Worm (Caenorhabditis elegans) whole organism, midembryonic: ENCODE results near the gene cnc-3.

ENCODE experiments used
- T22C8.4 ChIP-seq: fragments of 200-800 bp; sonication (Bioruptor generic); IDR thresholded peaks from 2 replicates; pipeline ENCODE4 v1.3.6; 2022; ENCODE audit warnings: missing genetic modification characterization, missing compliant biosample characterization
- flt-1 ChIP-seq: fragments of 200-800 bp; sonication (Bioruptor generic); IDR thresholded peaks from 2 replicates; pipeline ENCODE4 v1.3.6; 2022; ENCODE audit warnings: missing genetic modification characterization, missing compliant biosample characterization

cnc-3 gene

ce11 chrV:1495752-1496151 is 47.9 kb downstream of the cnc-3 start:
- no peak for TF ChIP-seq flt-1 (GFP tag; lab: Robert Waterston, UW)
- peak; percentile 80 for TF ChIP-seq T22C8.4 (GFP tag; lab: Robert Waterston, UW)
